Fruit fly (Drosophila melanogaster): Measurements from ENCODE around the gene ERR.

Gene ERR

dm6 chr3L:8175818-8176217 is 10.7 kb downstream of the ERR start, which contains the start of gene RecQ4 (continued):
- TF ChIP-seq Fer2 (tag; optimal IDR thresholded peaks at IDR 0.05): no peak
- no peak for TF ChIP-seq ase (GFP tag; IDR thresholded peaks at IDR 0.05)
- no peak for TF ChIP-seq CG1647 (GFP tag; optimal IDR thresholded peaks at IDR 0.05)
- peak; percentile 29; the same call in 1 of the 2 replicates for TF ChIP-seq inv (GFP tag; IDR thresholded peaks at IDR 0.05; ENCODE audit: partially characterized antibody)
- peak; percentile 87 for TF ChIP-seq CG3847 (GFP tag; IDR thresholded peaks at IDR 0.05)
- TF ChIP-seq cwo (GFP tag; optimal IDR thresholded peaks at IDR 0.05): no peak
- TF ChIP-seq bbx (GFP tag; IDR thresholded peaks at IDR 0.05; ENCODE audit: partially characterized antibody): no peak; the same call in 1 of the 2 replicates
- no peak for TF ChIP-seq Scr (GFP tag; IDR thresholded peaks at IDR 0.05; ENCODE audit: partially characterized antibody)
- no peak for TF ChIP-seq Vsx1 (GFP tag; optimal IDR thresholded peaks at IDR 0.05)
- no peak for TF ChIP-seq D (optimal IDR thresholded peaks at IDR 0.05)
- TF ChIP-seq D (GFP tag; optimal IDR thresholded peaks at IDR 0.05): no peak
- TF ChIP-seq CG6254 (GFP tag; optimal IDR thresholded peaks at IDR 0.05): no peak
- no peak for TF ChIP-seq Taf1 (GFP tag; IDR thresholded peaks at IDR 0.05)
- no peak for TF ChIP-seq Oli (tag; optimal IDR thresholded peaks at IDR 0.05)
- TF ChIP-seq dmrt99B (tag; optimal IDR thresholded peaks at IDR 0.05): no peak
- no peak for TF ChIP-seq CG2129 (GFP tag; IDR thresholded peaks at IDR 0.05; ENCODE audit: partially characterized antibody)
- no peak for TF ChIP-seq Rx (GFP tag; IDR thresholded peaks at IDR 0.05)
- no peak for TF ChIP-seq wor (GFP tag; IDR thresholded peaks at IDR 0.05)
- no peak for TF ChIP-seq CG9215 (GFP tag; IDR thresholded peaks at IDR 0.05)
- TF ChIP-seq Hr51 (GFP tag; optimal IDR thresholded peaks at IDR 0.05): no peak
- TF ChIP-seq CG1024 (GFP tag; IDR thresholded peaks at IDR 0.05): no peak
- no peak for TF ChIP-seq so (GFP tag; IDR thresholded peaks at IDR 0.05)
- no peak for TF ChIP-seq rib (GFP tag; IDR thresholded peaks at IDR 0.05)
- no peak for TF ChIP-seq CG10462 (GFP tag; optimal IDR thresholded peaks at IDR 0.05)
- no peak for TF ChIP-seq Lim3 (GFP tag; IDR thresholded peaks at IDR 0.05)
- no peak for TF ChIP-seq CG12769 (tag; optimal IDR thresholded peaks at IDR 0.05)
- TF ChIP-seq Asciz (GFP tag; optimal IDR thresholded peaks at IDR 0.05): no peak
- TF ChIP-seq ttk (GFP tag; IDR thresholded peaks at IDR 0.05): no peak
- peak; percentile 77 for TF ChIP-seq sens (GFP tag)
- TF ChIP-seq Ravus (GFP tag; IDR thresholded peaks at IDR 0.05): no peak
- no peak for TF ChIP-seq zf30C (GFP tag; optimal IDR thresholded peaks at IDR 0.05)
- TF ChIP-seq HmgD (GFP tag; optimal IDR thresholded peaks at IDR 0.05): peak; percentile 48
- TF ChIP-seq ab (GFP tag; optimal IDR thresholded peaks at IDR 0.05): no peak
- no peak for TF ChIP-seq CG10366 (GFP tag; IDR thresholded peaks at IDR 0.05)
- TF ChIP-seq CG2116 (GFP tag; optimal IDR thresholded peaks at IDR 0.05): peak; percentile 40
- no peak for TF ChIP-seq Side (GFP tag; optimal IDR thresholded peaks at IDR 0.05)
- TF ChIP-seq zen (tag; optimal IDR thresholded peaks at IDR 0.05): no peak
- TF ChIP-seq az2 (GFP tag; optimal IDR thresholded peaks at IDR 0.05): no peak
- TF ChIP-seq Optix (GFP tag; IDR thresholded peaks at IDR 0.05): no peak
- no peak for TF ChIP-seq CG11247 (GFP tag; IDR thresholded peaks at IDR 0.05)
- TF ChIP-seq unc-4 (GFP tag; IDR thresholded peaks at IDR 0.05; ENCODE audit: partially characterized antibody): 0 out of 2 replicates have a peak, but pooled peaks have one; percentile 29
- no peak for TF ChIP-seq Oaz (GFP tag; IDR thresholded peaks at IDR 0.05)
- peak; percentile 78 for TF ChIP-seq MBD-R2 (GFP tag; IDR thresholded peaks at IDR 0.05)
- 0 out of 3 replicates have a peak, but pooled peaks have one; percentile 26 for TF ChIP-seq Doc3 (GFP tag; IDR thresholded peaks at IDR 0.05; ENCODE audit: partially characterized antibody)
- no peak for TF ChIP-seq tgo (GFP tag; IDR thresholded peaks at IDR 0.05)
- peak; percentile 48 for TF ChIP-seq vfl (GFP tag; optimal IDR thresholded peaks at IDR 0.05)
- no peak for TF ChIP-seq CG11560 (tag; IDR thresholded peaks at IDR 0.05)
- TF ChIP-seq CG4854 (GFP tag; optimal IDR thresholded peaks at IDR 0.05): no peak
- no peak for TF ChIP-seq CG15073 (GFP tag; optimal IDR thresholded peaks at IDR 0.05)
- no peak for TF ChIP-seq CG14667 (GFP tag; IDR thresholded peaks at IDR 0.05)
- no peak for TF ChIP-seq CG7357 (GFP tag; IDR thresholded peaks at IDR 0.05)
- TF ChIP-seq CG31224 (GFP tag; IDR thresholded peaks at IDR 0.05): no peak

Data from whole organism, embryonic.